Fruit fly (Drosophila melanogaster): ENCODE data around the gene CG4995.

- TF ChIP-seq cyc (GFP tag; optimal IDR thresholded peaks at IDR 0.05) (no peak), Sox14 (GFP tag; optimal IDR thresholded peaks at IDR 0.05) (no peak), Blimp-1 (GFP tag; optimal IDR thresholded peaks at IDR 0.05) (no peak)
These were observed 5.5 kb downstream of the CG4995 start, which contains the start of gene RnrL for dm6 chr2L:10327790-10328189.

All from whole organism, prepupa.